Fruit fly (Drosophila melanogaster) whole organism, embryonic: ENCODE data around the gene CG10508.

ENCODE experiments used
- Hr78 ChIP-seq, 2 experiments: fragments of 200-800 bp in 1 of 2; fragments of >200 bp in 1 of 2; sonication (Bioruptor generic) in 1 of 2; optimal IDR thresholded peaks; 2 replicates each; lab custom pipeline; 2017 to 2019; ENCODE audit warnings: missing biosample characterization in 2 of 2, missing genetic modification characterization in 2 of 2, mild to moderate bottlenecking in 1 of 2, moderate library complexity in 1 of 2
- Usf ChIP-seq: fragments of 200-800 bp; sonication (Bioruptor generic); optimal IDR thresholded peaks from 2 replicates; lab custom pipeline; 2017; ENCODE audit warnings: missing genotype, missing biosample characterization, missing genetic modification characterization
- pho ChIP-seq: fragments of 200-800 bp; sonication (Bioruptor generic); optimal IDR thresholded peaks from 2 replicates; lab custom pipeline; 2016; ENCODE audit warnings: missing biosample characterization, missing genetic modification characterization

DNA sequence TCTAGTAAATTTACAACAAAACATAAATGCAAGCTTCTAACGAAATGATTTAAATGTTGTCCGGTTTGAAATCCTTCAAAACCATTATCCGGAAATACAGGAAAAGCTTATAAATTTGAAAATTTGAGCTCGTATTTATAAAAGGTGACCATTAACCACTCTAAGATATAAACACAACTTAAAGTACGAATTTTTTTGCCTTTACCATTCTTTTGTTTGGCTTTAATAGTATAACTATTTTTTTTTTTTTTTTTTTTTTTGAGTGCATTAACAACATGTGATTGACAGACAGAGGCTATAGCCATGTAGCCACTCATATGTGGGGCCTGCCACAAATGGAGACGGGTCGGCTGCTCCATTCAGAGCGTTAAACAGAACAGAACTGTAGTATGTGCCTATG is 33.4 kb downstream of the CG10508 start:
- TF ChIP-seq Hr78 (GFP tag; optimal IDR thresholded peaks at IDR 0.05; lab: Kevin White, UChicago) (no peak), pho (no peak), Usf (GFP tag; lab: Kevin White, UChicago) (no peak)
